Worm (Caenorhabditis elegans) whole organism, young adult: ENCODE results near the gene tab-1.

Experiments
- B0261.1 ChIP-seq: sonication (generic microtip); optimal IDR thresholded peaks from 2 replicates; lab custom pipeline; 2016; ENCODE audit warnings: mild to moderate bottlenecking, missing genetic modification characterization, moderate library complexity, missing compliant biosample characterization
- F52B5.7 ChIP-seq: sonication (generic microtip); optimal IDR thresholded peaks from 2 replicates; lab custom pipeline; 2016; ENCODE audit warnings: mild to moderate bottlenecking, missing genetic modification characterization, missing compliant biosample characterization
- akir-1 ChIP-seq: fragments of 200-800 bp; sonication (Bioruptor generic); optimal IDR thresholded peaks from 2 replicates; lab custom pipeline; 2018; ENCODE audit warnings: mild to moderate bottlenecking, missing genetic modification characterization, moderate library complexity, missing compliant biosample characterization
- ceh-27 ChIP-seq: fragments of 200-800 bp; sonication (Bioruptor generic); optimal IDR thresholded peaks from 2 replicates; lab custom pipeline; 2018; ENCODE audit warnings: mild to moderate bottlenecking, missing genetic modification characterization, moderate library complexity, missing compliant biosample characterization
- hlh-26 ChIP-seq: fragments of 200-800 bp; sonication (Bioruptor generic); conservative IDR thresholded peaks from 2 replicates; pipeline ENCODE4 v1.3.6; 2022; ENCODE audit warnings: missing genetic modification reagents, missing genetic modification characterization, missing compliant biosample characterization
- hsf-1 ChIP-seq: fragments of 200-800 bp; sonication (Bioruptor generic); IDR thresholded peaks from 2 replicates; pipeline ENCODE4 v1.3.6; 2022; ENCODE audit warnings: missing genetic modification reagents, missing genetic modification characterization, missing compliant biosample characterization
- lin-26 ChIP-seq: fragments of 200-800 bp; sonication (Bioruptor generic); IDR thresholded peaks from 2 replicates; pipeline ENCODE4 v1.3.6; 2022; ENCODE audit warnings: missing genetic modification reagents, missing genetic modification characterization, missing compliant biosample characterization
- lsl-1 ChIP-seq: fragments of 200-800 bp; sonication (Bioruptor generic); optimal IDR thresholded peaks from 2 replicates; lab custom pipeline; 2018; ENCODE audit warnings: mild to moderate bottlenecking, missing genetic modification characterization, moderate library complexity, missing compliant biosample characterization
- mxl-1 ChIP-seq: sonication (generic microtip); optimal IDR thresholded peaks from 2 replicates; lab custom pipeline; 2016; ENCODE audit warnings: missing genetic modification characterization, missing compliant biosample characterization
- somi-1 ChIP-seq: fragments of 200-800 bp; sonication (Bioruptor generic); optimal IDR thresholded peaks from 2 replicates; lab custom pipeline; 2018; ENCODE audit warnings: mild to moderate bottlenecking, missing genetic modification characterization, missing compliant biosample characterization
- tbp1 ChIP-seq: fragments of 200-800 bp; sonication (Bioruptor generic); optimal IDR thresholded peaks from 2 replicates; lab custom pipeline; 2018; ENCODE audit warnings: mild to moderate bottlenecking, missing genetic modification characterization, missing compliant biosample characterization
- unc-62 ChIP-seq: fragments of 150-350 bp; optimal IDR thresholded peaks from 2 replicates; lab custom pipeline; 2014; ENCODE audit warnings: missing biosample characterization, missing genetic modification reagents, missing genetic modification characterization
- ztf-18 ChIP-seq: sonication (generic microtip); optimal IDR thresholded peaks from 2 replicates; lab custom pipeline; 2016; ENCODE audit warnings: missing genotype, mild to moderate bottlenecking, missing genetic modification characterization, missing compliant biosample characterization

DNA sequence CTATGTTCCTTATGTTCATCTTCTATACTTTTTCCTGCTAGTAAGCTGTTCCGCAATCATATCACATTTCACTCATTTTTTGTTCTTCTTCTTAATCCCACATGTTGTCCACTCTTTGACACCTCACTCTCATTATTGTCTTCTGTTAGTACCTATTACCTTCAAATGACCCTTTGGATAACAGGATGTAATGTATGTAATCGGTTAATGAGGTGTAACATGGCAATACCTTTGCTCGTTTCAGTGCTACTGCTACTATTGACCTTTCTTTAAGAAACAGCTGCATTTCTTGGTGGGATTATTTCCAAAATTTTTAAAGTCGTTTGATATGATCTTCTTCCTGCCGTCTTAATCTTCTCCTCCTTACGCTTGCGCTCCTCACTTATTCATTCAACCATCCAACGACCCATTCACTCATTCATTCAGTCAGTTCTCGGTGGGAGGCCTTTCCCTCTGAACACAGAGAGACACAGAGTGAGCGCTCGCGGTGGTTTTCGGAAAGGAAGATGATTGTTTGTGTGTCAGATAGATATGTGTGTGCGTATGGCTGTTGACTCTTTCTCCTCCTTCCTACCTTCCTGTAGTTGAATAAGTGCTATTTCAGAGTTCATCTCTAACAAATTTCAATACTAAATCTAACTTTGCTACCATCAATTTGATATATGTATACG is 28.5 kb downstream of the tab-1 start:
- TF ChIP-seq somi-1 (GFP tag; lab: Kevin White, UChicago) (no peak), akir-1 (GFP tag; lab: Kevin White, UChicago) (no peak), ceh-27 (no peak), lin-26 (GFP tag; lab: Robert Waterston, UW) (no peak), hlh-26 (GFP tag; lab: Robert Waterston, UW) (no peak), F52B5.7 (no peak), tbp1 (no peak), unc-62 (GFP tag; lab: Kevin White, UChicago) (no peak), B0261.1 (no peak), ztf-18 (tag; lab: Kevin White, UChicago) (no peak), lsl-1 (no peak), hsf-1 (GFP tag; lab: Robert Waterston, UW) (no peak), mxl-1 (no peak)
